Worm (Caenorhabditis elegans): ENCODE results near the gene F34D6.1.

- no peak for TF ChIP-seq eor-1 (tag; optimal IDR thresholded peaks at IDR 0.05)
- TF ChIP-seq pha-4 (tag; optimal IDR thresholded peaks at IDR 0.05): no peak
- no peak for TF ChIP-seq elt-3 (tag; optimal IDR thresholded peaks at IDR 0.05)
- TF ChIP-seq unc-62 (GFP tag; optimal IDR thresholded peaks at IDR 0.05): no peak
- TF ChIP-seq lin-15B (tag; optimal IDR thresholded peaks at IDR 0.05): no peak
Observed at ce11 chrII:2707872-2708271, 26.9 kb upstream of the F34D6.1 start, which contains the start of gene Y47G7B.2.

All from whole organism, L3 larva.